Fruit fly (Drosophila melanogaster): Measurements from ENCODE around the gene Cnx99A.

Gene Cnx99A

dm6 chr3R:29299758-29300437 is 19.5 kb downstream of the Cnx99A start:
- TF ChIP-seq nmo (GFP tag; optimal IDR thresholded peaks at IDR 0.05) (peak; percentile 16), ac (GFP tag; optimal IDR thresholded peaks at IDR 0.05) (no peak), CG16815 (GFP tag; optimal IDR thresholded peaks at IDR 0.05) (peak; percentile 17), HLH4C (GFP tag; IDR thresholded peaks at IDR 0.05; ENCODE audit: partially characterized antibody) (no peak), CG10959 (GFP tag; IDR thresholded peaks at IDR 0.05) (0 out of 2 replicates have a peak, but pooled peaks have one; percentile 40), dmrt11E (tag; optimal IDR thresholded peaks at IDR 0.05) (peak; percentile 76), CG11093 (GFP tag; IDR thresholded peaks at IDR 0.05) (0 out of 3 replicates have a peak, but pooled peaks have one; percentile 10), Ets65A (GFP tag) (peak; percentile 72), zfh1 (GFP tag; IDR thresholded peaks at IDR 0.05) (0 out of 3 replicates have a peak, but pooled peaks have one; percentile 40), CG2199 (GFP tag; IDR thresholded peaks at IDR 0.05) (0 out of 3 replicates have a peak, but pooled peaks have one; percentile 35), vnd (GFP tag; IDR thresholded peaks at IDR 0.05; ENCODE audit: partially characterized antibody) (no peak), nerfin-1 (tag; optimal IDR thresholded peaks at IDR 0.05) (no peak), CG7839 (tag; optimal IDR thresholded peaks at IDR 0.05) (no peak), CG4404 (GFP tag; IDR thresholded peaks at IDR 0.05) (no peak), Drgx (GFP tag; IDR thresholded peaks at IDR 0.05) (peak; percentile 43; the same call in 1 of the 2 replicates), CG18619 (GFP tag; optimal IDR thresholded peaks at IDR 0.05) (no peak), gsb-n (tag; optimal IDR thresholded peaks at IDR 0.05) (peak; percentile 10), CG2712 (tag; optimal IDR thresholded peaks at IDR 0.05) (peak; percentile 53), phol (tag; optimal IDR thresholded peaks at IDR 0.05) (peak; percentile 27), twi (tag; optimal IDR thresholded peaks at IDR 0.05) (peak; percentile 1), eyg (GFP tag; optimal IDR thresholded peaks at IDR 0.05) (no peak), lmd (GFP tag; IDR thresholded peaks at IDR 0.05) (peak; percentile 4; the same call in 1 of the 2 replicates), CG9727 (GFP tag; optimal IDR thresholded peaks at IDR 0.05) (peak; percentile 22), CG17912 (GFP tag; optimal IDR thresholded peaks at IDR 0.05) (no peak), row (GFP tag; IDR thresholded peaks at IDR 0.05) (peak; percentile 29; the same call in 2 of the 3 replicates), Kr (GFP tag; optimal IDR thresholded peaks at IDR 0.05) (peak; percentile 78), CG10979 (tag; optimal IDR thresholded peaks at IDR 0.05) (peak; percentile 53), CG15696 (tag; optimal IDR thresholded peaks at IDR 0.05) (peak; percentile 13), CG43689 (GFP tag; IDR thresholded peaks at IDR 0.05) (no peak), CG14710 (tag; optimal IDR thresholded peaks at IDR 0.05) (peak; percentile 26), wdn (GFP tag; IDR thresholded peaks at IDR 0.05) (no peak), CG12391 (tag; optimal IDR thresholded peaks at IDR 0.05) (peak; percentile 1), gem (tag; optimal IDR thresholded peaks at IDR 0.05) (peak; percentile 21), bsh (GFP tag; optimal IDR thresholded peaks at IDR 0.05) (peak in 1 of 2 experiments; percentile 46), CG18262 (tag; optimal IDR thresholded peaks at IDR 0.05) (peak; percentile 35), kni (GFP tag; optimal IDR thresholded peaks at IDR 0.05) (peak; percentile 23), Ssrp (tag; optimal IDR thresholded peaks at IDR 0.05) (no peak), CG1603 (tag; optimal IDR thresholded peaks at IDR 0.05) (peak; percentile 28), Atf3 (GFP tag; optimal IDR thresholded peaks at IDR 0.05) (no peak), CG32772 (GFP tag; IDR thresholded peaks at IDR 0.05) (no peak), CG9932 (GFP tag; IDR thresholded peaks at IDR 0.05) (no peak), CG15479 (GFP tag; optimal IDR thresholded peaks at IDR 0.05) (no peak), lola (GFP tag; optimal IDR thresholded peaks at IDR 0.05) (peak in 1 of 3 experiments; percentile 48), CG7372 (GFP tag; IDR thresholded peaks at IDR 0.05) (no peak), CG10267 (tag; optimal IDR thresholded peaks at IDR 0.05) (peak; percentile 29), lov (optimal IDR thresholded peaks at IDR 0.05) (no peak), lov (GFP tag; IDR thresholded peaks at IDR 0.05) (no peak), pros (GFP tag; optimal IDR thresholded peaks at IDR 0.05) (no peak), CG17829 (tag; optimal IDR thresholded peaks at IDR 0.05) (no peak)
